Worm (Caenorhabditis elegans) whole organism, late embryonic: Measurements from ENCODE around the gene tbc-12.

Source experiments
- C08G9.2 ChIP-seq: sonication (generic microtip); optimal IDR thresholded peaks from 2 replicates; lab custom pipeline; 2016; ENCODE audit warnings: mild to moderate bottlenecking, missing genetic modification characterization, moderate library complexity, missing compliant biosample characterization
- C38D4.7 ChIP-seq: fragments of 200-800 bp; sonication (Bioruptor generic); optimal IDR thresholded peaks from 2 replicates; lab custom pipeline; 2018; ENCODE audit warnings: mild to moderate bottlenecking, missing genetic modification characterization, moderate library complexity, missing compliant biosample characterization
- F13H6.1 ChIP-seq: sonication (generic microtip); optimal IDR thresholded peaks from 2 replicates; lab custom pipeline; 2016; ENCODE audit warnings: missing genetic modification characterization, missing compliant biosample characterization
- K02D7.2 ChIP-seq: sonication (generic microtip); optimal IDR thresholded peaks from 2 replicates; lab custom pipeline; 2017; ENCODE audit warnings: mild to moderate bottlenecking, missing genetic modification characterization, missing compliant biosample characterization
- K09A11.1 ChIP-seq: sonication (generic microtip); optimal IDR thresholded peaks from 2 replicates; lab custom pipeline; 2017; ENCODE audit warnings: antibody characterized with exemption, mild to moderate bottlenecking, missing genetic modification characterization, missing compliant biosample characterization; ENCODE audit not compliant: insufficient read depth
- Y22D7AL.16 ChIP-seq: sonication (generic microtip); optimal IDR thresholded peaks from 2 replicates; lab custom pipeline; 2016; ENCODE audit warnings: missing genetic modification characterization, missing compliant biosample characterization
- ahr-1 ChIP-seq: sonication (generic microtip); optimal IDR thresholded peaks from 2 replicates; lab custom pipeline; 2016; ENCODE audit warnings: missing genetic modification characterization, missing compliant biosample characterization
- ama-1 ChIP-seq: fragments of 150-350 bp; optimal IDR thresholded peaks from 2 replicates; lab custom pipeline; 2014
- ceh-14 ChIP-seq: sonication (generic microtip); optimal IDR thresholded peaks from 2 replicates; lab custom pipeline; 2016; ENCODE audit warnings: missing genotype, missing genetic modification characterization, missing compliant biosample characterization
- ceh-18 ChIP-seq: sonication (generic microtip); optimal IDR thresholded peaks from 2 replicates; lab custom pipeline; 2016; ENCODE audit warnings: missing genetic modification characterization, missing compliant biosample characterization
- ceh-19 ChIP-seq: fragments of 200-800 bp; sonication (Bioruptor generic); optimal IDR thresholded peaks from 2 replicates; lab custom pipeline; 2018; ENCODE audit warnings: mild to moderate bottlenecking, missing genetic modification characterization, missing compliant biosample characterization
- ceh-2 ChIP-seq: sonication (generic microtip); optimal IDR thresholded peaks from 2 replicates; lab custom pipeline; 2016; ENCODE audit warnings: missing genotype, missing genetic modification characterization, missing compliant biosample characterization
- ceh-22 ChIP-seq: sonication (generic microtip); optimal IDR thresholded peaks from 2 replicates; lab custom pipeline; 2017; ENCODE audit warnings: missing biosample characterization, missing genetic modification characterization
- ceh-30 ChIP-seq: fragments of 150-350 bp; optimal IDR thresholded peaks from 2 replicates; lab custom pipeline; 2014; ENCODE audit warnings: missing biosample characterization, missing genetic modification characterization
- ceh-34 ChIP-seq: sonication (generic microtip); optimal IDR thresholded peaks from 2 replicates; lab custom pipeline; 2016; ENCODE audit warnings: mild to moderate bottlenecking, missing genetic modification characterization, missing compliant biosample characterization
- ceh-45 ChIP-seq: fragments of 200-800 bp; sonication (Bioruptor generic); IDR thresholded peaks from 2 replicates; pipeline ENCODE4 v1.3.6; 2022; ENCODE audit warnings: missing genetic modification reagents, missing genetic modification characterization, missing compliant biosample characterization
- ceh-48 ChIP-seq: sonication (generic microtip); optimal IDR thresholded peaks from 2 replicates; lab custom pipeline; 2016; ENCODE audit warnings: missing genetic modification characterization, inconsistent platforms, missing compliant biosample characterization
- ceh-6 ChIP-seq: fragments of 200-800 bp; sonication (Bioruptor generic); optimal IDR thresholded peaks from 2 replicates; lab custom pipeline; 2018; ENCODE audit warnings: mild to moderate bottlenecking, missing genetic modification characterization, missing compliant biosample characterization
- ceh-9 ChIP-seq: sonication (generic microtip); optimal IDR thresholded peaks from 2 replicates; lab custom pipeline; 2016; ENCODE audit warnings: mild to moderate bottlenecking, missing genetic modification characterization, inconsistent platforms, missing compliant biosample characterization
- che-1 ChIP-seq: sonication (generic microtip); optimal IDR thresholded peaks from 2 replicates; lab custom pipeline; 2016; ENCODE audit warnings: mild to moderate bottlenecking, missing genetic modification characterization, missing compliant biosample characterization
- dve-1 ChIP-seq: sonication (generic microtip); optimal IDR thresholded peaks from 2 replicates; lab custom pipeline; 2017; ENCODE audit warnings: antibody characterized with exemption, mild to moderate bottlenecking, missing genetic modification characterization, missing compliant biosample characterization
- elt-4 ChIP-seq: sonication (generic microtip); optimal IDR thresholded peaks from 2 replicates; lab custom pipeline; 2016; ENCODE audit warnings: missing genetic modification characterization, missing compliant biosample characterization
- eyg-1 ChIP-seq: sonication (generic microtip); optimal IDR thresholded peaks from 2 replicates; lab custom pipeline; 2016; ENCODE audit warnings: missing genotype, missing genetic modification characterization, missing compliant biosample characterization
- fax-1 ChIP-seq: sonication (generic microtip); optimal IDR thresholded peaks from 2 replicates; lab custom pipeline; 2016; ENCODE audit warnings: missing genotype, missing genetic modification characterization, missing compliant biosample characterization
- fkh-10 ChIP-seq: fragments of 150-350 bp; optimal IDR thresholded peaks from 2 replicates; lab custom pipeline; 2014; ENCODE audit warnings: missing biosample characterization, missing genetic modification reagents, missing genetic modification characterization
- gmeb-2 ChIP-seq: sonication (generic microtip); optimal IDR thresholded peaks from 2 replicates; lab custom pipeline; 2016; ENCODE audit warnings: missing genetic modification characterization, inconsistent platforms, missing compliant biosample characterization
- hlh-13 ChIP-seq: fragments of 200-800 bp; sonication (Bioruptor generic); optimal IDR thresholded peaks from 2 replicates; lab custom pipeline; 2018; ENCODE audit warnings: mild to moderate bottlenecking, missing genetic modification characterization, missing compliant biosample characterization
- hlh-15 ChIP-seq: sonication (generic microtip); optimal IDR thresholded peaks from 2 replicates; lab custom pipeline; 2016; ENCODE audit warnings: missing genetic modification characterization, missing compliant biosample characterization
- hlh-30 ChIP-seq: sonication (generic microtip); optimal IDR thresholded peaks from 2 replicates; lab custom pipeline; 2017; ENCODE audit warnings: antibody characterized with exemption, missing genetic modification characterization, missing compliant biosample characterization; ENCODE audit not compliant: insufficient read depth
- hlh-6 ChIP-seq: sonication (generic microtip); optimal IDR thresholded peaks from 2 replicates; lab custom pipeline; 2016; ENCODE audit warnings: missing genotype, missing genetic modification characterization, missing compliant biosample characterization
- hlh-8 ChIP-seq: sonication (generic microtip); optimal IDR thresholded peaks from 2 replicates; lab custom pipeline; 2016; ENCODE audit warnings: missing genotype, missing genetic modification characterization, missing compliant biosample characterization
- lin-11 ChIP-seq: fragments of 200-800 bp; sonication (Bioruptor generic); optimal IDR thresholded peaks from 2 replicates; lab custom pipeline; 2018; ENCODE audit warnings: mild to moderate bottlenecking, missing genetic modification characterization, missing compliant biosample characterization
- madf-2 ChIP-seq: sonication (generic microtip); optimal IDR thresholded peaks from 2 replicates; lab custom pipeline; 2017; ENCODE audit warnings: missing genetic modification characterization, missing compliant biosample characterization
- mec-3 ChIP-seq: sonication (generic microtip); optimal IDR thresholded peaks from 2 replicates; lab custom pipeline; 2016; ENCODE audit warnings: borderline replicate concordance, missing genetic modification characterization, missing compliant biosample characterization
- nhr-11 ChIP-seq: fragments of 150-350 bp; optimal IDR thresholded peaks from 2 replicates; lab custom pipeline; 2014; ENCODE audit warnings: missing biosample characterization, missing genetic modification characterization
- npax-4 ChIP-seq: sonication (generic microtip); optimal IDR thresholded peaks from 2 replicates; lab custom pipeline; 2016; ENCODE audit warnings: missing genetic modification characterization, missing compliant biosample characterization
- odd-2 ChIP-seq: sonication (generic microtip); optimal IDR thresholded peaks from 2 replicates; lab custom pipeline; 2017; ENCODE audit warnings: antibody characterized with exemption, mild to moderate bottlenecking, missing genetic modification characterization, missing compliant biosample characterization
- pag-3 ChIP-seq: sonication (generic microtip); optimal IDR thresholded peaks from 2 replicates; lab custom pipeline; 2016; ENCODE audit warnings: missing compliant biosample characterization, missing genetic modification characterization, borderline replicate concordance
- pat-9 ChIP-seq: fragments of 200-800 bp; sonication (Bioruptor generic); optimal IDR thresholded peaks from 2 replicates; lab custom pipeline; 2018; ENCODE audit warnings: mild to moderate bottlenecking, missing genetic modification characterization, moderate library complexity, missing compliant biosample characterization
- pax-1 ChIP-seq: fragments of 150-350 bp; optimal IDR thresholded peaks from 2 replicates; lab custom pipeline; 2014; ENCODE audit warnings: missing biosample characterization, missing genetic modification characterization
- pha-2 ChIP-seq: sonication (generic microtip); optimal IDR thresholded peaks from 2 replicates; lab custom pipeline; 2017; ENCODE audit warnings: mild to moderate bottlenecking, missing genetic modification characterization, missing compliant biosample characterization
- pha-4 ChIP-seq: fragments of 150-350 bp; optimal IDR thresholded peaks from 2 replicates; lab custom pipeline; 2018; ENCODE audit warnings: missing biosample characterization, missing genetic modification reagents, missing genetic modification characterization
- pqm-1 ChIP-seq: sonication (generic microtip); optimal IDR thresholded peaks from 2 replicates; lab custom pipeline; 2016; ENCODE audit warnings: missing genetic modification characterization, missing compliant biosample characterization
- pros-1 ChIP-seq: fragments of 150-350 bp; optimal IDR thresholded peaks from 2 replicates; lab custom pipeline; 2014; ENCODE audit warnings: missing biosample characterization, missing genetic modification reagents, missing genetic modification characterization
- ref-2 ChIP-seq: sonication (generic microtip); optimal IDR thresholded peaks from 2 replicates; lab custom pipeline; 2016; ENCODE audit warnings: missing genetic modification characterization, missing compliant biosample characterization
- sdc-2 ChIP-seq: sonication (generic microtip); optimal IDR thresholded peaks from 2 replicates; lab custom pipeline; 2016; ENCODE audit warnings: missing genotype, missing genetic modification characterization, missing compliant biosample characterization
- sox-2 ChIP-seq: fragments of 200-800 bp; sonication (Bioruptor generic); IDR thresholded peaks from 2 replicates; pipeline ENCODE4 v1.3.6; 2022; ENCODE audit warnings: missing genetic modification reagents, missing genetic modification characterization, missing compliant biosample characterization
- unc-86 ChIP-seq: sonication (generic microtip); optimal IDR thresholded peaks from 2 replicates; lab custom pipeline; 2016; ENCODE audit warnings: missing genetic modification characterization, missing compliant biosample characterization
- zip-5 ChIP-seq: sonication (generic microtip); optimal IDR thresholded peaks from 2 replicates; lab custom pipeline; 2016; ENCODE audit warnings: missing genetic modification characterization, missing compliant biosample characterization
- ztf-16 ChIP-seq: sonication (generic microtip); optimal IDR thresholded peaks from 2 replicates; lab custom pipeline; 2017; ENCODE audit warnings: missing genetic modification characterization, missing compliant biosample characterization

The tbc-12 gene

ce11 chrX:2553433-2553860, 21.2 kb upstream of the tbc-12 start (continued):
- peak; percentile 10 for TF ChIP-seq ceh-6 (GFP tag; lab: Kevin White, UChicago)
- no peak for TF ChIP-seq K02D7.2 (tag; lab: Kevin White, UChicago)
- TF ChIP-seq unc-86 (tag; lab: Kevin White, UChicago) = peak; percentile 46
- no peak for TF ChIP-seq eyg-1 (tag; lab: Kevin White, UChicago)
- TF ChIP-seq zip-5 = no peak
- 0 out of 2 replicates have a peak, but pooled peaks have one; percentile 52 for TF ChIP-seq ceh-45 (GFP tag; lab: Robert Waterston, UW)
- TF ChIP-seq C38D4.7 = peak; percentile 50
- peak; percentile 66 for TF ChIP-seq pha-2 (tag; lab: Kevin White, UChicago)
- no peak for TF ChIP-seq pha-4 (tag; lab: Kevin White, UChicago)
- TF ChIP-seq fax-1 (tag; lab: Kevin White, UChicago) = peak; percentile 29
- TF ChIP-seq pros-1 = peak; percentile 44
- no peak for TF ChIP-seq K09A11.1 (tag; lab: Kevin White, UChicago)
- peak; percentile 65 for TF ChIP-seq sdc-2
- TF ChIP-seq ceh-14 = peak; percentile 28
- peak; percentile 49 for TF ChIP-seq ref-2 (tag; lab: Kevin White, UChicago)
- TF ChIP-seq nhr-11 (tag; lab: Kevin White, UChicago) = no peak
- no peak for TF ChIP-seq ceh-30
- peak; percentile 52 for TF ChIP-seq lin-11 (tag; lab: Kevin White, UChicago)
- TF ChIP-seq hlh-6 = no peak
- peak; percentile 8 for TF ChIP-seq ceh-48 (tag; lab: Kevin White, UChicago)
- TF ChIP-seq madf-2 (tag; lab: Kevin White, UChicago) = peak; percentile 66
- TF ChIP-seq dve-1 (tag; lab: Kevin White, UChicago) = no peak
- peak; percentile 47 for TF ChIP-seq ceh-19
- peak; percentile 11 for TF ChIP-seq F13H6.1 (tag; lab: Kevin White, UChicago)
- no peak for TF ChIP-seq mec-3 (tag; lab: Kevin White, UChicago)
- TF ChIP-seq gmeb-2 (tag; lab: Kevin White, UChicago) = peak; percentile 11
- TF ChIP-seq hlh-30 (tag; lab: Kevin White, UChicago) = peak; percentile 66
- TF ChIP-seq ceh-22 (tag; lab: Kevin White, UChicago) = no peak
- TF ChIP-seq ahr-1 (tag; lab: Kevin White, UChicago) = no peak
- no peak for TF ChIP-seq ama-1 (lab: Kevin White, UChicago)
- peak; percentile 76 for TF ChIP-seq ceh-18 (tag; lab: Kevin White, UChicago)
- TF ChIP-seq pag-3 (tag; lab: Kevin White, UChicago) = no peak
- no peak for TF ChIP-seq Y22D7AL.16 (tag; lab: Kevin White, UChicago)
- peak; percentile 29; the same call in 1 of the 2 replicates for TF ChIP-seq sox-2 (GFP tag; lab: Robert Waterston, UW)
- TF ChIP-seq hlh-15 (tag; lab: Kevin White, UChicago) = peak; percentile 46
- TF ChIP-seq pat-9 (tag; lab: Kevin White, UChicago) = peak; percentile 34
- no peak for TF ChIP-seq odd-2 (tag; lab: Kevin White, UChicago)
- no peak for TF ChIP-seq pax-1 (tag; lab: Kevin White, UChicago)
- TF ChIP-seq che-1 (tag; lab: Kevin White, UChicago) = peak; percentile 68
- TF ChIP-seq npax-4 (tag; lab: Kevin White, UChicago) = peak; percentile 9
- TF ChIP-seq hlh-8 = no peak
- peak; percentile 40 for TF ChIP-seq ceh-34 (tag; lab: Kevin White, UChicago)
- TF ChIP-seq hlh-13 (GFP tag; lab: Kevin White, UChicago) = peak; percentile 20
- no peak for TF ChIP-seq fkh-10
- no peak for TF ChIP-seq ceh-2 (tag; lab: Kevin White, UChicago)
- no peak for TF ChIP-seq ceh-9
- TF ChIP-seq elt-4 (tag; lab: Kevin White, UChicago) = no peak
- peak; percentile 39 for TF ChIP-seq pqm-1 (tag; lab: Kevin White, UChicago)
- TF ChIP-seq C08G9.2 (tag; lab: Kevin White, UChicago) = peak; percentile 27
- peak; percentile 70 for TF ChIP-seq ztf-16 (tag; lab: Kevin White, UChicago)
